Worm (Caenorhabditis elegans) whole organism, early embryonic: ENCODE measurements around the gene cyl-1.

Source experiments
- F13C5.2 ChIP-seq: sonication (generic microtip); optimal IDR thresholded peaks from 2 replicates; lab custom pipeline; 2017; ENCODE audit warnings: mild to moderate bottlenecking, missing genetic modification characterization, inconsistent platforms, missing compliant biosample characterization
- ama-1 ChIP-seq: fragments of 150-350 bp; optimal IDR thresholded peaks from 2 replicates; lab custom pipeline; 2014
- ets-7 ChIP-seq: sonication (generic microtip); optimal IDR thresholded peaks from 2 replicates; lab custom pipeline; 2016; ENCODE audit warnings: missing genotype, missing genetic modification characterization, missing compliant biosample characterization
- tra-4 ChIP-seq: sonication (generic microtip); optimal IDR thresholded peaks from 2 replicates; lab custom pipeline; 2017; ENCODE audit warnings: missing genetic modification characterization, missing compliant biosample characterization

DNA sequence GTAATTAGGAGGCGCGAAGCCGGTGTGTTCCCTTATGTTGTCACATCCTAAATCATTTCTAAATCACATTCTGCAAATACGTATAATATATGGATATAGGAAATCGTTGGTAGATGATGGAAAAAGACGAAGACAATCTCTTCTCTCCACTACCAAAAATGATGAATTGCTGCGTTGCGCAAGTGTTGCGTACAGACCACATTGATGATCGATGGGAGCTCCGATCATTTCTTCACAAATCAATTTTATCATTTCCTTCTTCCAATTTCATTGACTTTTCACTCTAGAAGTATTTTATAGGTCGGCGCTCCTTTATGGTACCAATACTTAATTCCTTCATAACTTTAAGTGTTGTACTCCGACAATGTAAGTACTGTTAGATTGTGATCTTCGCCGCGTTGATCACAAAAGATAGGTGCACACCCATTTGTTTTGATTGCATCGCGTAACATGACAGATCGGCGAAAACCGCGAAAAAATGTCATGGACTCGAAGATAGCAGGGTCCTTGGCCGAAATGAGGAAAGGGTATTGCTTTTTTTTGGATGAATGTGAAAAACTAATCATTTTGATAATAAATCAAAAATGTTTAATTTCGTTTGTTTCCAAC lies 43.9 kb downstream of the cyl-1 start:
- TF ChIP-seq tra-4 (tag; lab: Kevin White, UChicago) (no peak), ama-1 (no peak), ets-7 (no peak), F13C5.2 (tag; lab: Kevin White, UChicago) (no peak)
